Fruit fly (Drosophila melanogaster): Measurements from ENCODE around the gene CG13634.

DNA sequence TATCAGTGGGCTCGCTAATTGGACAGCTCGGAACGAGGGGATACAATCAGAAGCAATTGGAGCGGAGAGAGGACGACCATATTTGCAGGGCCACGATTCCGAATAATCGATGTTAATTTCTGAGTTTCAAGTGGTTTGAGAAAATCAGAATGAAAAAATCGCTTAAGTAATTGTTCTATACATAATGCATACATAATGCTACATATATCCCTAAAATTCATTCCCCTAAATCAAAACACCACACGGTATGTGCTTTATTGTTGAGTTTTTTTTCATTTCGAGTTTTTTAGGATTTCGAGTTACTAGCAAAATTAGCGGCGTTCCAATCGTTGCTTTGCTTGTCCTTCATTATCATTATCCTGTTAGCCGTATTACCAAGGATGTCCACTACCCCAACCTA lies 35.6 kb upstream of the CG13634 start, which contains the start of gene niki:
- TF ChIP-seq pad (GFP tag; optimal IDR thresholded peaks at IDR 0.05) (no peak), CG33017 (tag; optimal IDR thresholded peaks at IDR 0.05) (no peak), CG7045 (GFP tag; optimal IDR thresholded peaks at IDR 0.05) (no peak), CG5204 (GFP tag; optimal IDR thresholded peaks at IDR 0.05) (no peak), Clk (GFP tag; optimal IDR thresholded peaks at IDR 0.05) (no peak), Hr96 (GFP tag; optimal IDR thresholded peaks at IDR 0.05) (no peak), kay (GFP tag; ENCODE audit: borderline replicate concordance) (no peak), toe (GFP tag; optimal IDR thresholded peaks at IDR 0.05) (no peak)
